Worm (Caenorhabditis elegans) whole organism, L3 larva: ENCODE results near the gene F13B12.1.

Experiments used
- aly-2 ChIP-seq: fragments of 150-350 bp; optimal IDR thresholded peaks from 2 replicates; lab custom pipeline; 2014; ENCODE audit warnings: missing biosample characterization, missing genetic modification characterization
- ama-1 ChIP-seq: fragments of 150-350 bp; optimal IDR thresholded peaks from 2 replicates; lab custom pipeline; 2018
- ceh-16 ChIP-seq: sonication (generic microtip); optimal IDR thresholded peaks from 2 replicates; lab custom pipeline; 2017; ENCODE audit warnings: missing biosample characterization, missing genetic modification characterization
- ceh-28 ChIP-seq: fragments of 150-350 bp; optimal IDR thresholded peaks from 2 replicates; lab custom pipeline; 2014; ENCODE audit warnings: missing biosample characterization, missing genetic modification reagents, missing genetic modification characterization
- daf-12 ChIP-seq: fragments of 150-350 bp; optimal IDR thresholded peaks from 2 replicates; lab custom pipeline; 2014; ENCODE audit warnings: missing biosample characterization, missing genetic modification reagents, missing genetic modification characterization
- elt-1 ChIP-seq: fragments of 150-350 bp; optimal IDR thresholded peaks from 2 replicates; lab custom pipeline; 2014; ENCODE audit warnings: missing biosample characterization, missing genetic modification characterization
- elt-2 ChIP-seq: sonication (generic microtip); optimal IDR thresholded peaks from 2 replicates; lab custom pipeline; 2016; ENCODE audit warnings: missing genetic modification reagents, mild to moderate bottlenecking, missing genetic modification characterization, missing compliant biosample characterization
- elt-3 ChIP-seq, 3 experiments: fragments of 150-350 bp in 1 of 3; sonication (generic microtip) in 2 of 3; optimal IDR thresholded peaks; 2 replicates in 2 of 3; 4 replicates in 1 of 3; lab custom pipeline; 2014 to 2017; ENCODE audit warnings: missing biosample characterization in 3 of 3, missing genetic modification characterization in 3 of 3
- fkh-10 ChIP-seq: sonication (generic microtip); optimal IDR thresholded peaks from 2 replicates; lab custom pipeline; 2017; ENCODE audit warnings: missing biosample characterization, missing genetic modification reagents, missing genetic modification characterization
- fos-1 ChIP-seq: fragments of 150-350 bp; optimal IDR thresholded peaks from 2 replicates; lab custom pipeline; 2014; ENCODE audit warnings: missing biosample characterization, missing genetic modification characterization
- hmg-11 ChIP-seq: sonication (generic microtip); optimal IDR thresholded peaks from 2 replicates; lab custom pipeline; 2016; ENCODE audit warnings: missing genetic modification characterization, missing compliant biosample characterization
- jun-1 ChIP-seq: fragments of 150-350 bp; optimal IDR thresholded peaks from 2 replicates; lab custom pipeline; 2014; ENCODE audit warnings: missing biosample characterization, missing genetic modification reagents, missing genetic modification characterization
- lin-15B ChIP-seq: fragments of 150-350 bp; optimal IDR thresholded peaks from 2 replicates; lab custom pipeline; 2014; ENCODE audit warnings: missing biosample characterization, missing genetic modification characterization
- lin-39 ChIP-seq: fragments of 150-350 bp; optimal IDR thresholded peaks from 2 replicates; lab custom pipeline; 2018; ENCODE audit warnings: missing biosample characterization, missing genetic modification reagents, missing genetic modification characterization
- lsy-12 ChIP-seq: sonication (generic microtip); optimal IDR thresholded peaks from 2 replicates; lab custom pipeline; 2016; ENCODE audit warnings: mild to moderate bottlenecking, missing genetic modification characterization, missing compliant biosample characterization
- mdl-1 ChIP-seq: fragments of 150-350 bp; optimal IDR thresholded peaks from 2 replicates; lab custom pipeline; 2014; ENCODE audit warnings: missing biosample characterization, missing genetic modification characterization
- mml-1 ChIP-seq: fragments of 150-350 bp; sonication (generic microtip); optimal IDR thresholded peaks from 3 replicates; lab custom pipeline; 2014; ENCODE audit warnings: missing biosample characterization, missing genetic modification characterization
- nfya-1 ChIP-seq: sonication (generic microtip); optimal IDR thresholded peaks from 2 replicates; lab custom pipeline; 2017; ENCODE audit warnings: missing genetic modification characterization, mild to moderate bottlenecking, missing compliant biosample characterization, antibody characterized with exemption, moderate library complexity; ENCODE audit not compliant: insufficient read depth
- nhr-11 ChIP-seq: fragments of 150-350 bp; optimal IDR thresholded peaks from 2 replicates; lab custom pipeline; 2014; ENCODE audit warnings: missing biosample characterization, missing genetic modification characterization
- nhr-23 ChIP-seq: fragments of 150-350 bp; optimal IDR thresholded peaks from 2 replicates; lab custom pipeline; 2014; ENCODE audit warnings: missing biosample characterization, missing genetic modification reagents, missing genetic modification characterization
- nhr-237 ChIP-seq: fragments of 150-350 bp; optimal IDR thresholded peaks from 2 replicates; lab custom pipeline; 2014; ENCODE audit warnings: missing biosample characterization, missing genetic modification characterization
- nhr-28 ChIP-seq: fragments of 150-350 bp; optimal IDR thresholded peaks from 2 replicates; lab custom pipeline; 2014; ENCODE audit warnings: missing biosample characterization, missing genetic modification characterization
- nhr-67 ChIP-seq: fragments of 150-350 bp; optimal IDR thresholded peaks from 2 replicates; lab custom pipeline; 2014; ENCODE audit warnings: missing biosample characterization, missing genetic modification characterization
- nhr-77 ChIP-seq: fragments of 150-350 bp; optimal IDR thresholded peaks from 2 replicates; lab custom pipeline; 2014; ENCODE audit warnings: missing biosample characterization, missing genetic modification characterization
- pha-4 ChIP-seq: fragments of 150-350 bp; optimal IDR thresholded peaks from 2 replicates; lab custom pipeline; 2014; ENCODE audit warnings: missing biosample characterization, missing genetic modification reagents, missing genetic modification characterization
- pqm-1 ChIP-seq: fragments of 150-350 bp; optimal IDR thresholded peaks from 2 replicates; lab custom pipeline; 2017; ENCODE audit warnings: missing biosample characterization, missing genetic modification characterization, inconsistent platforms
- sea-2 ChIP-seq: fragments of 150-350 bp; sonication (generic microtip); optimal IDR thresholded peaks from 4 replicates; lab custom pipeline; 2014; ENCODE audit warnings: missing biosample characterization, missing genetic modification reagents, missing genetic modification characterization
- skn-1 ChIP-seq: fragments of 150-350 bp; optimal IDR thresholded peaks from 2 replicates; lab custom pipeline; 2014; ENCODE audit warnings: missing biosample characterization, missing genetic modification characterization
- tbx-2 ChIP-seq: sonication (generic microtip); optimal IDR thresholded peaks from 2 replicates; lab custom pipeline; 2016; ENCODE audit warnings: mild to moderate bottlenecking, missing genetic modification characterization, missing compliant biosample characterization
- unc-39 ChIP-seq: sonication (generic microtip); optimal IDR thresholded peaks from 4 replicates; lab custom pipeline; 2017; ENCODE audit warnings: missing biosample characterization, missing genetic modification characterization
- zag-1 ChIP-seq: fragments of 150-350 bp; optimal IDR thresholded peaks from 2 replicates; lab custom pipeline; 2014; ENCODE audit warnings: missing biosample characterization, missing genetic modification characterization
- ztf-11 ChIP-seq: fragments of 150-350 bp; optimal IDR thresholded peaks from 2 replicates; lab custom pipeline; 2014; ENCODE audit warnings: missing biosample characterization, missing genetic modification characterization
- ztf-4 ChIP-seq: fragments of 150-350 bp; optimal IDR thresholded peaks from 2 replicates; lab custom pipeline; 2014; ENCODE audit warnings: missing biosample characterization, missing genetic modification characterization

The F13B12.1 gene

DNA sequence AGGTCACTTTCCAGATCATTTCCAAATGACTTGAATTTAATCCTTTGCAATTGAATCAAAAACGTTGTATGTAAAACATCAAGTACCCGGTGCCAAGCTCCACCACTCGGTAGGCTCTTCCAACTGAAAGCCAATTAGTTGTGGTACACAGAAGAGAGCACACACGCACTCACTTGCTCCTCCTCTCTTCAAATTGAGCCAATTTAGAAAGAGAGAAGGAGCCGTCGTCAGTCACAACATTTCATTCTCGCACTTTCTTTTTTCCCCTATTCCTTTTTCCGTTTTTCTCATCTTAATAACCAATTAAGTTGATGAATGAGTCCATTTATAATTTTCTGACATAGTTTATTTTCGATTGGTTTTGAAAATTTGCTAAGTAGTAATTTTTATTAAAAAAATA is 26.2 kb downstream of the F13B12.1 start:
- TF ChIP-seq nhr-67 (tag; lab: Kevin White, UChicago) (no peak), nfya-1 (tag; lab: Kevin White, UChicago) (peak; percentile 10), zag-1 (tag; lab: Kevin White, UChicago) (no peak), fkh-10 (GFP tag; lab: Kevin White, UChicago) (peak; percentile 32)
- TF ChIP-seq, all 47 proteins: peak for 2

DNA sequence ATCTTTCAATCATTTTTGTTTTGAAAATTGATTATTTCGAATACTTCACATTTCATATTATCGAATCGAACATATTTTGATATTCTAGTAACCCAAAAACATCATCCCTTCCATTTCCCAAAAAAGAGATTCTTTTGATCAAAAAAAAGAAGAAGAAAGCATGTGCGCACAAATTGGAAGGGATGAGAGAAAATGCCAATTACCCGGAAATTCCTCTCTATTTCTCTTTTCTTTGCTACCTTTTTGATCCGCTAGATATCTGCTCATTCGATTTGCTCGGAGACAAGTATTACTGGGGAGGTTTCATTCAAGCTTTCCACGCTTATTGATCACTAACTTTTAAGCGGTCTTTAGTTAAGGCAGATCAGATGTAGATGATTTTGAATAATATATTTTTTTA is 27.6 kb downstream of the F13B12.1 start:
- peak; percentile 67 for TF ChIP-seq fkh-10 (GFP tag; lab: Kevin White, UChicago)
- TF ChIP-seq lin-39 = no peak

DNA sequence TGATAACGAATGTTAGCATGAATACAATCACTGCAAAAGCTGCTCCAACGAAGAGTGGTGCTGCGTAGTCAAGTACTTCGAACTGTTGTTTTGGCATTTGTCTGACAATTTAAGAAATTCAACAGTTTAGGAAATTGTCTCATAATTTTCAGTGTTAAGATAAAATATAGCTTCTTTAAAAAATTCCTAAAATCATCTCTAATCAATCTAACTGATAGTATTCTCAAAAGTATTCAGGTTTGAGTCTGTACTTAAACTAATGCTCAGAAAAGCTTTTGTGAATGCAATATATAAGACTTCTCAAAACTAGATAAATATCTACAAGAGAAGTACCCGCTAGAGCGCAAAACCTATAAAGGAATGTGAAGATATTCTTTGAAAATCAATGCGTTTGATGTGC is 29.6 kb downstream of the F13B12.1 start, which contains the start of gene R10H10.4:
Gene R10H10.4 (minus strand): TSS at position 101 of the 400 bp plus-strand sequence.
- TF ChIP-seq lin-15B (tag; lab: Kevin White, UChicago) (no peak), zag-1 (tag; lab: Kevin White, UChicago) (no peak), daf-12 (tag; lab: Kevin White, UChicago) (no peak), ceh-16 (tag; lab: Kevin White, UChicago) (no peak), nhr-28 (tag; lab: Kevin White, UChicago) (no peak), mml-1 (tag; lab: Kevin White, UChicago) (no peak), ceh-28 (tag; lab: Kevin White, UChicago) (no peak), nhr-77 (no peak), nhr-237 (no peak), aly-2 (no peak), elt-3 (tag; optimal IDR thresholded peaks at IDR 0.05; lab: Kevin White, UChicago) (no peak), nhr-11 (no peak), tbx-2 (tag; lab: Kevin White, UChicago) (no peak), ztf-11 (tag; lab: Kevin White, UChicago) (no peak), nhr-23 (tag; lab: Kevin White, UChicago) (no peak), nfya-1 (tag; lab: Kevin White, UChicago) (no peak), jun-1 (tag; lab: Kevin White, UChicago) (no peak)

DNA sequence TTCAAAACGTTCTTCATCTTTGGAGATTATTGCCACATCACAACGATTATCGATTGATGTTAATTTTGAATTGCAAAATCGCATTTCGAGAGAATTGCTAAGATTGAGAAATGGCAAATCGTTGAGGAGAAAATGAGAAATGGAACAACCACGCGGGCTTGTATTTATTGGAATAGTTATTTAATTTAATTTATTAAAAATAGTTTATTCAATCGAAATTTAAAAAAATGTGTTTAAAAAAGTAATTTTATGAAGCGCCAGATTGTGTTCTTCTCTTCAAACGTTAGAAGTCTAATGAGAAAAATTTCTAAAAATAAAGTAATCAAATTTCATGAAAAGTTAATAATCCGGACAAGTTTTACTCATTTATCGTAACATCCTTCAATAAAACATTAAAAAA is 32.6 kb downstream of the F13B12.1 start, which contains the start of gene spe-26:
Gene spe-26 (minus strand): TSS at position 101 of the 400 bp plus-strand sequence.
- TF ChIP-seq sea-2 (GFP tag; lab: Kevin White, UChicago) (no peak), zag-1 (tag; lab: Kevin White, UChicago) (no peak), nhr-237 (no peak), nhr-77 (no peak), nhr-67 (tag; lab: Kevin White, UChicago) (no peak), skn-1 (tag; lab: Kevin White, UChicago) (no peak), fos-1 (tag; lab: Kevin White, UChicago) (no peak), tbx-2 (tag; lab: Kevin White, UChicago) (no peak), ama-1 (lab: Kevin White, UChicago) (no peak), elt-1 (tag; lab: Kevin White, UChicago) (no peak), unc-39 (tag; lab: Kevin White, UChicago) (no peak), ztf-4 (tag; lab: Kevin White, UChicago) (no peak), aly-2 (no peak), lsy-12 (tag; lab: Kevin White, UChicago) (no peak)

DNA sequence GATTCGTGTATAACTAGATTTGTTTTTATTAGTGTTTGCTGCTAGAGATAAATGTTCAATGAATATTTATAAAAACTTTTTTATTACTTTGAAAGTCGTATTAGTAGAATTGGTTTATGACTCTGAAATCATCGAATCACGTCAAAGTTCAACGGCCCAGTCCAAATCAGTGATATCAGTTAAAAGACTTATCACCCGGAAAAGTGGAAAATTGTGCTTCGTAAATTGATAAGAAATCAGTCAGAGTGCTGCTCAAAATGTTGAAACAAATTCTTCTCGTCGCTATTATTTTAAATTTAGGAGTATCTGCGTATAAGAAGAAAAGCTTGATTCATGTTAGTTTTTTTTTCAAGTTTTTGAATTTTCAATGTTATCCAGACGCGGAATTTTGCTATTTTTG is 36.2 kb downstream of the F13B12.1 start, which contains the start of gene R10H10.3:
Gene R10H10.3 (plus strand): TSS at position 243 of the 400 bp plus-strand sequence.
- TF ChIP-seq lsy-12 (tag; lab: Kevin White, UChicago) = no peak
- TF ChIP-seq elt-3 (tag; optimal IDR thresholded peaks at IDR 0.05; lab: Kevin White, UChicago) = no peak
- TF ChIP-seq nhr-67 (tag; lab: Kevin White, UChicago) = no peak
- TF ChIP-seq skn-1 (tag; lab: Kevin White, UChicago) = no peak
- peak; percentile 85 for TF ChIP-seq elt-2
- no peak for TF ChIP-seq nhr-28 (tag; lab: Kevin White, UChicago)
- TF ChIP-seq mdl-1 (tag; lab: Kevin White, UChicago) = no peak
- no peak for TF ChIP-seq pha-4
- no peak for TF ChIP-seq ceh-16 (tag; lab: Kevin White, UChicago)
- TF ChIP-seq hmg-11 (tag; lab: Kevin White, UChicago) = no peak
- peak; percentile 78 for TF ChIP-seq pqm-1 (tag; lab: Kevin White, UChicago)
